Fruit fly (Drosophila melanogaster): ENCODE data around the gene sif.
A peak's percentile ranks its signal among the peaks of the same experiment; 100 is the strongest.

sif gene

DNA sequence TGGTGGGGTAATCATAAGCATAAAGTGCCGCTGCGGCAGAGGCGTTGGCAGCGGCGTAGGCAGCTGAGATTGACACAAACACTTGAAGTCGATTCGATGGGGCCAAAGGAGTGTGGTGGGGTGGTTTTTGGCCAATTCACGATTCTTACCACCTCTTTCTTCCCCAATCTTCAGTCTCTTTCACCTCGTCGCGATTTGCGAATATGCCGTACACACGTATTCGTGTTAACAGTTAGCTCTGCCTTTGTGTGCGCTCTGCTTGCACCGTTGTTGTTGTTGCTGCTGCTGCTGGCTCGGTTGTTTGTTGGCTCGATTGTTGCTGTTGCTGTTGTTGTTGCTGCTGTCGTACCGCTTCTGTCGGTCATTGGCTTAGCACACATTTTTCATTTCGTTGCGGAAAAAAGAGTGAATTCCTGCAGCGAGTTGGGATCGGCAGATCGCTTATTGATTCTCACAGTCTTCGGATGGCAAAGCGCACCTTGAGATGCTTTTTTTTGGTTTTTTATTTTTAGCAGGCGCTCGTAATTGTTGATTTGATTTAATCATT is 32.5 kb upstream of the sif start:
- no peak for TF ChIP-seq CG4496 (GFP tag; IDR thresholded peaks at IDR 0.05)
- 0 out of 2 replicates have a peak, but pooled peaks have one; percentile 7 for TF ChIP-seq Ets98B (GFP tag; IDR thresholded peaks at IDR 0.05)
- no peak for TF ChIP-seq fd96Ca (GFP tag; IDR thresholded peaks at IDR 0.05)
- no peak for TF ChIP-seq Snoo (tag; optimal IDR thresholded peaks at IDR 0.05)
- no peak for TF ChIP-seq CG12605 (GFP tag; IDR thresholded peaks at IDR 0.05)
- peak; percentile 2 for TF ChIP-seq EcR (GFP tag; optimal IDR thresholded peaks at IDR 0.05)
- no peak for TF ChIP-seq CG34367 (tag; optimal IDR thresholded peaks at IDR 0.05)
- TF ChIP-seq Pif1B (GFP tag; optimal IDR thresholded peaks at IDR 0.05) = no peak
- no peak for TF ChIP-seq rn (GFP tag; IDR thresholded peaks at IDR 0.05)

DNA sequence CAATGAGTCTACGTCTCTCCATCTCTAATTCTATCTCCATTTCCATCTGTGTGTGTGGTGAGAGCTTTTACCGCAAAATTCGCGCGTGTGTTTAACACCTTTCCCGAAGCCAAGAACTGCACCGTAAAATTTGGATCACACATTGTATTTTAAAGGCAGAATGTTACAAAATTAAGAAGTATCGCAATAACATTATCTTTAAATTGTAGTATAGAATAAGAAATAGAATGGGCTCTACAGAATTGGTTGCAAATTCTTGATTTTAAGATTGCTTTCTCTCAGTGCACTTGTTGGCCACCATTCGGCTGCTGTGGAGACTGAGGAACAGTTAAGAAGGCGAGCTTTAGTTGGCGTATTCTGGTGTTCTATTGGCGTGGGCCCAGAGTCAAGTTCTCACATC is 31.2 kb upstream of the sif start:
- TF ChIP-seq CG15710 (tag; optimal IDR thresholded peaks at IDR 0.05) (no peak), CG8159 (tag; optimal IDR thresholded peaks at IDR 0.05) (no peak), CG32121 (GFP tag; IDR thresholded peaks at IDR 0.05) (no peak), Pif1A (GFP tag; optimal IDR thresholded peaks at IDR 0.05) (peak; percentile 57), CG8301 (tag; optimal IDR thresholded peaks at IDR 0.05) (peak; percentile 96), Ets98B (GFP tag; IDR thresholded peaks at IDR 0.05) (peak; percentile 80), EcR (GFP tag; optimal IDR thresholded peaks at IDR 0.05) (no peak), CG10348 (GFP tag; IDR thresholded peaks at IDR 0.05) (no peak), CG13204 (GFP tag; optimal IDR thresholded peaks at IDR 0.05) (no peak), fd96Ca (GFP tag; IDR thresholded peaks at IDR 0.05) (peak; percentile 73; the same call in 2 of the 3 replicates), Snoo (tag; optimal IDR thresholded peaks at IDR 0.05) (peak; percentile 17), CG12605 (GFP tag; IDR thresholded peaks at IDR 0.05) (no peak), gl (tag; optimal IDR thresholded peaks at IDR 0.05) (no peak), CG4496 (GFP tag; IDR thresholded peaks at IDR 0.05) (peak; percentile 75; the same call in 2 of the 3 replicates), CG34367 (tag; optimal IDR thresholded peaks at IDR 0.05) (no peak), CG9948 (tag; optimal IDR thresholded peaks at IDR 0.05) (no peak), D1 (tag; optimal IDR thresholded peaks at IDR 0.05) (no peak), Pif1B (GFP tag; optimal IDR thresholded peaks at IDR 0.05) (peak; percentile 26), CG14655 (GFP tag; optimal IDR thresholded peaks at IDR 0.05) (peak; percentile 94), rn (GFP tag; IDR thresholded peaks at IDR 0.05) (no peak), CG17806 (tag; optimal IDR thresholded peaks at IDR 0.05) (no peak)

DNA sequence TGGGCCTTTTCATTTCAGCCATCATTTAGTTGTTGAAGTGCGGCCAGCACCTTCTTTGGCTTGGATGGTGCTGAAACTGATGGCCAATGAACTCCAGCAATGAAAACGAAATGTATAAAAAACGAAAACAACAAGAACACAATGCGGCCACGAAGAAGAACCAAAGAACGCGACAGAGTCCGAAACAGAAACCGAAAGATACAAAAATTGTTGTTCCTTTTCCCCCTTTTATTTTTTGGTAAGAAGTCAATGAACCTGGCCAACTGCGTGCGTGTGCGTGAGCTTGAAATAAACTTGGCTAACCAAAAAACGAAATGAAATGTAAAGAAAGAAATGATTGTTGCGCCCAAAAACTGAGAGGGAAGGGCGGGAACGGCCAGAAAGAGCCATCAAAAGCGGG is 29.9 kb upstream of the sif start:
- TF ChIP-seq CG17806 (tag; optimal IDR thresholded peaks at IDR 0.05) = no peak
- TF ChIP-seq Snoo (tag; optimal IDR thresholded peaks at IDR 0.05) = peak; percentile 13
- no peak for TF ChIP-seq CG15710 (tag; optimal IDR thresholded peaks at IDR 0.05)
- TF ChIP-seq EcR (GFP tag; optimal IDR thresholded peaks at IDR 0.05) = peak; percentile 59

DNA sequence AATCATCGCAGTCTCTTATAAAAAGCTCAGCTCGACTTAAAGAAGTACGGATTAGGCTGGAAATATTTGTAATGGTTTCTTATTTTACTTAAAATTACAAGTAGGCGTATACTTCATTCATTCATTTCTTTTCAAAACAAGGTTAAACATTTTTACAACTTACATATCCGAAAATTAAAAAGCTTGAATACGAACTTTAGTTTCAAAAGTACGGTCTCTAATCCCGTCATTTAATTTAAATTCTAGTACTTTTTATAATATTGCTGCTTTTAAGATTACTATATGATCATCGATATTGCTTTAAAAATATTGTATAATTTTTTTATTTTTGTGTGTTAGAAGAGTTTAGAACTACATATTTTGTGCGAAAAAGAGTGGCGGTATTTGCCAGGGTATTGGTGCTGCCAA is 27.5 kb upstream of the sif start:
- TF ChIP-seq fd96Ca (GFP tag; IDR thresholded peaks at IDR 0.05) = no peak
- peak; percentile 48 for TF ChIP-seq CG8301 (tag; optimal IDR thresholded peaks at IDR 0.05)
- TF ChIP-seq CG14655 (GFP tag; optimal IDR thresholded peaks at IDR 0.05) = peak; percentile 82
- TF ChIP-seq Ets98B (GFP tag; IDR thresholded peaks at IDR 0.05) = no peak
- peak; percentile 49 for TF ChIP-seq Snoo (tag; optimal IDR thresholded peaks at IDR 0.05)
- no peak for TF ChIP-seq EcR (GFP tag; optimal IDR thresholded peaks at IDR 0.05)
- no peak for TF ChIP-seq CG32121 (GFP tag; IDR thresholded peaks at IDR 0.05)
- peak; percentile 19; the same call in 1 of the 3 replicates for TF ChIP-seq CG4496 (GFP tag; IDR thresholded peaks at IDR 0.05)
- no peak for TF ChIP-seq CG12605 (GFP tag; IDR thresholded peaks at IDR 0.05)
- peak; percentile 11 for TF ChIP-seq Pif1A (GFP tag; optimal IDR thresholded peaks at IDR 0.05)
- no peak for TF ChIP-seq CG8159 (tag; optimal IDR thresholded peaks at IDR 0.05)
- TF ChIP-seq Pif1B (GFP tag; optimal IDR thresholded peaks at IDR 0.05) = peak; percentile 19
- no peak for TF ChIP-seq CG10348 (GFP tag; IDR thresholded peaks at IDR 0.05)
- no peak for TF ChIP-seq gl (tag; optimal IDR thresholded peaks at IDR 0.05)
- TF ChIP-seq CG9948 (tag; optimal IDR thresholded peaks at IDR 0.05) = peak; percentile 42
- no peak for TF ChIP-seq CG34367 (tag; optimal IDR thresholded peaks at IDR 0.05)
- no peak for TF ChIP-seq CG17806 (tag; optimal IDR thresholded peaks at IDR 0.05)
- TF ChIP-seq D1 (tag; optimal IDR thresholded peaks at IDR 0.05) = no peak
- TF ChIP-seq rn (GFP tag; IDR thresholded peaks at IDR 0.05) = no peak
- TF ChIP-seq CG13204 (GFP tag; optimal IDR thresholded peaks at IDR 0.05) = no peak
- TF ChIP-seq CG15710 (tag; optimal IDR thresholded peaks at IDR 0.05) = no peak

DNA sequence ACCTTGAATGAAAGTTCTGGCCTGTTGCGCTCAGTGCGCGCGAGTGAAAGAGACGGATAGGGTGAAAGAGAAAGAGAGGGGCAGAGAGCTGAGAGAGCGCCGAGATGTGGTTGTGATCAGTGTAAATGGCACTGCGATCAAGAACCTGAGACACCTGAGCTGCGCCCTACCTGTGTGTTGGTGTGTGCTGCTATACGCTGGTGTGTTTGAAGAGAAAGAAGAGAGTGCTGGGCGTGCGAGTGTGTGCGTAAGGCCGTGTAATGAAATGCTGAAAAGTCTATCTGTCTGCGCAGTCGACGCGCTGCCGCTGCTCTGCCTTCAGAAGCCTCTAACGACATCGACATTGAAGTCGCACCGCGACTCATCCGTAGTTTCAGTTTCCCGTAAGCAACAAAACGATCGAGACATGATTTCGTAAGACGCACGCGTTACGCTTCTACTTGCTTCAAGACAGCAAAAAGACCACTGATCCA is 27.1 kb upstream of the sif start, which contains the start of gene Blimp-1:
Gene Blimp-1 (plus strand): TSS at position 376 of the 473 bp plus-strand sequence.
- TF ChIP-seq Snoo (tag; optimal IDR thresholded peaks at IDR 0.05) = no peak
- no peak for TF ChIP-seq CG32121 (GFP tag; IDR thresholded peaks at IDR 0.05)
- TF ChIP-seq CG9948 (tag; optimal IDR thresholded peaks at IDR 0.05) = no peak
- TF ChIP-seq D1 (tag; optimal IDR thresholded peaks at IDR 0.05) = no peak
- no peak for TF ChIP-seq Pif1B (GFP tag; optimal IDR thresholded peaks at IDR 0.05)
- peak; percentile 33; the same call in 1 of the 3 replicates for TF ChIP-seq CG4496 (GFP tag; IDR thresholded peaks at IDR 0.05)
- peak; percentile 57 for TF ChIP-seq EcR (GFP tag; optimal IDR thresholded peaks at IDR 0.05)
- TF ChIP-seq fd96Ca (GFP tag; IDR thresholded peaks at IDR 0.05) = peak; percentile 41; the same call in 1 of the 3 replicates
- TF ChIP-seq CG15710 (tag; optimal IDR thresholded peaks at IDR 0.05) = no peak
- no peak for TF ChIP-seq CG8159 (tag; optimal IDR thresholded peaks at IDR 0.05)
- no peak for TF ChIP-seq Ets98B (GFP tag; IDR thresholded peaks at IDR 0.05)
- no peak for TF ChIP-seq CG17806 (tag; optimal IDR thresholded peaks at IDR 0.05)
- TF ChIP-seq CG34367 (tag; optimal IDR thresholded peaks at IDR 0.05) = no peak

DNA sequence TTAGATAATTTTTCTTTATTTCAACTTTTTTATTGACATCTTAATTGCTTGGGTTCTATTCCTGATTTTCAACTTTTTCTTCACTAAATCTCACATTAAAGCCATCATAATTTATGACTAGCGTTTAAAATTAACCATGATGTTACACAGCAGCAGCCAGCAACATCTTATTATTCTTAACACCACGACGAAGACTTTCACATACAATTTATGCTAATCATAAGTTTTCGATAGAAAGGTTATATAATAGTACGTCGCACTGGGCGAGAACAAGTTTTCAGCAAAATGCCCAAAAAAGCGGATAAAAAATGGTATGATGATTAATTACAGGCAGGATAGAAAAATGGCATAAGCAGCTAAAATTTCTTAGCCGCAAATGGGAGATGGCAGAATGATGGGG is 25.8 kb upstream of the sif start:
- TF ChIP-seq CG13204 (GFP tag; optimal IDR thresholded peaks at IDR 0.05) = no peak
- no peak for TF ChIP-seq Snoo (tag; optimal IDR thresholded peaks at IDR 0.05)

All from whole organism, pupa.